Fruit fly (Drosophila melanogaster) S2 (cell line): ENCODE measurements around the gene Phlpp.

Experiments used
- CG8478 ChIP-seq: fragments of >200 bp; optimal IDR thresholded peaks from 2 replicates; lab custom pipeline; 2018
- CTCF ChIP-seq, 2 experiments: fragments of >200 bp; optimal IDR thresholded peaks; 2 replicates each; lab custom pipeline; 2018

Phlpp gene

dm6 chr2L:19045111-19045560 is 13.8 kb upstream of the Phlpp start, which contains the start of the genes Ttc19 and Acn:
TSS of gene Ttc19 (minus strand) at chr2L:19045148.
TSS of gene Acn (plus strand) at chr2L:19045355.
- TF ChIP-seq CG8478, result no peak
- peak in 1 of 2 experiments; percentile 16 for TF ChIP-seq CTCF (optimal IDR thresholded peaks at IDR 0.05; lab: Kevin White, UChicago)

- TF ChIP-seq CG8478, result no peak
- no peak for TF ChIP-seq CTCF (optimal IDR thresholded peaks at IDR 0.05; lab: Kevin White, UChicago)
Observed at dm6 chr2L:19048912-19049311, 10.0 kb upstream of the Phlpp start, which contains the start of gene CG10470. TSS of gene CG10470 (plus strand) at chr2L:19049076.

DNA sequence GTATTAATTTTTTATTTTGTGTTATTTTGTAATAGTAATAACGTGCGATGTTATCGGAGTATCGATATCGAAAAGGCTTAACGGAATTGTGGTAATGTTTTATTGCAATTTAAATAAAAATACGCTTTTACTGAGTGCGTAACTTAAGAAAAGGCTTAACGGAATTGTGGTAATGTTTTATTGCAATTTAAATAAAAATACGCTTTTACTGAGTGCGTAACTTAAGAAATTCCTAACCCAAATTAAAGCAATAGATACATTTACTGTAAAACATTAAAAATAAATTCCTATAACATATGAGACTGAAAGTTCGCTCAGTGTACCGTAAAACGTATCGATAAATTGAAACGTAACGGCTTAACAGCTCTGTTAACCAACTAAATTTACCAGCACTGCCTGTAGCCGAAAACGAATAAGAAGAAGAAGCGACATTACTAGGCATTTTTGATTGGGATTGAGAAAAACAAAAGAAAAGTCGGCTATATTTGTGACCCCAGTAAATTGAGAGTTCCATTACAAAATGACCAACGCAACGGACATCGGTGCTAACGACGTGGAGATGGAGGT is 7.3 kb upstream of the Phlpp start, which contains the start of gene Rpn3:
TSS of gene Rpn3 (plus strand) at position 257 of the 567 bp plus-strand sequence.
- TF ChIP-seq CTCF (optimal IDR thresholded peaks at IDR 0.05; lab: Kevin White, UChicago), result no peak
- no peak for TF ChIP-seq CG8478

DNA sequence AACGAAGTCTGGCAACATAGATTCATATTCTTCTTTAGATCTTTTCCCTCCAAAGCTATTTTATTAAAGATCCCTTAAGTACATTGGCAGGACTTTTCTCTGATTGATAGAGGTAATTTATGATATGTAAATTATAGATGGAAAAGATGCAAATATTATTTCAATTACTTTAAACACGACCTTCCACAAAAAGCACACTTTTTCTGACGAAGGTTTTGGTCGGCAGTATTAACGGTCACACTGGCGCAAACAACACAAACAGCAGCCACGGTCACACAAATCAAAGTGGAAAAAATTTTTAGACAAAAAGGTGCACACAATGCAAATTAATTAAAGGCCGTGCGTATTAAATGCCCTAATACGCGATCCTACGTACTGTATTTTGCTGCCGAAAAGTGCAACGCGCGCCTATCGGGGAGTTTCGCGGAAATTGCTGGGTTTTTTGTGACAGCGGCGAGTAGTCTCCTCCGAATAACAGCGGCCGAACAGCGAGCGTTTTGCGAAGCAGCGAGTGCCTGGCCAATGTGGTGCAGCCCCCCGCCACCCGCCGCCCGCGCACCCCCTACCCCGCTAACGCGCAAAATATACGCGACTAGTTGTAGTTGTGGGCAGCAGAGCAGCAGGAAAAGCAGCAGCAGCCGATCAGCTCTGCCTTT is 4.9 kb upstream of the Phlpp start, which contains the start of gene CG10492:
TSS of gene CG10492 (plus strand) at position 219 of the 656 bp plus-strand sequence.
- no peak for TF ChIP-seq CTCF (optimal IDR thresholded peaks at IDR 0.05; lab: Kevin White, UChicago)
- TF ChIP-seq CG8478, result no peak

dm6 chr2L:19054516-19054887 is 4.4 kb upstream of the Phlpp start:
- TF ChIP-seq CTCF (optimal IDR thresholded peaks at IDR 0.05; lab: Kevin White, UChicago), result no peak
- no peak for TF ChIP-seq CG8478

DNA sequence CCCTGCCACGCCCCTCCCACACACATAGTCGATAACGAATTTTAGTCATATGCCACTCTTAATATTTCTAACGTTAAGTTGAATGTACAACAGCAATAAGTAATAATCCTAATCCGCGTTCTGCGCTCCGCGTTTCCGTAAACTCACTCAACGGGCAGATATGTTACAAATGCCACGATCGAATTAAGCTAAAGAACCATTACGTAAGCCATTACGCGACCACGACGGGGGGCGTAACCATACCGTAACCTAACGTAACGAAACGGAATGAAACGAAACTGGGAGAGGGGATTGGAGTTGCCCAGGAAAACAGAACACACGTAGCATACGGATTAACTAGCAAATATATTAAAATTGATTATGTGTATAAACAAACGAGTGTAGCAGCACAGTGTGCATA is 1.1 kb upstream of the Phlpp start:
- no peak for TF ChIP-seq CTCF (optimal IDR thresholded peaks at IDR 0.05; lab: Kevin White, UChicago)
- TF ChIP-seq CG8478, result no peak

DNA sequence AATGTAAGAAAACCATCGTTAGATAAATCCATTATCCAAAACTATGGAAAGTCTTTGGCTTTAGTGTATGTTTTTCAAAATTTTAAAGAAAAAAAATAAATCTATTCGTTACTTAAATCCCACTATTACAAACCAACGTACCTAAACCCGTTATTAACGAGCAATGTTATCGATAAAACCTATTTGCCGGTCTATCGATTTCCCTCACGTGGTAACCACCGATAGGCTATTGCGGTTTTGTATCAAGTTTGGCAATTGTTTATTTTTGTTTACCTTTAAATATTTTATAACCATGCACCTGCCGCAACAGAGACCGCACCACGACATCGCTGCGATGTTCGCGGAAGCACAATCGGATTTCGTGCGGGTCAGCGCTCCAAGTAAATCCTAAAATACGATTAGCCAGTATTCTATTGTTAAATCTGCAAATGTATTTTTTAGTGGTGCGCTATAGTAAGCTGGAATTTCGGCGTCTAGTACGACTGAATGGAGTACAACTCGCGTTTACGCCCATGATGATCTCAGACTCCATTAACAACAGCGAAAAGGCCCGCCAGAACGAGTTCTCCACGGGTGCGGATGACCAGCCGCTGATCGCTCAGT is 4.3 kb downstream of the Phlpp start, which contains the start of gene Dus4:
TSS of gene Dus4 (plus strand) at position 206 of the 603 bp plus-strand sequence.
- TF ChIP-seq CTCF (optimal IDR thresholded peaks at IDR 0.05; lab: Kevin White, UChicago) (no peak), CG8478 (no peak)

- no peak for TF ChIP-seq CTCF (optimal IDR thresholded peaks at IDR 0.05; lab: Kevin White, UChicago)
- TF ChIP-seq CG8478, result no peak
Observed at dm6 chr2L:19064706-19065105, 5.8 kb downstream of the Phlpp start, which contains the start of gene CG17343. TSS of gene CG17343 (plus strand) at chr2L:19064929.

- TF ChIP-seq CG8478 (no peak), CTCF (optimal IDR thresholded peaks at IDR 0.05; lab: Kevin White, UChicago) (no peak)
Observed at dm6 chr2L:19068393-19068792, 9.5 kb downstream of the Phlpp start.

dm6 chr2L:19069548-19070145 is 10.7 kb downstream of the Phlpp start, which contains the start of gene CG10702:
TSS of gene CG10702 (minus strand) at chr2L:19069851.
- no peak for TF ChIP-seq CTCF (optimal IDR thresholded peaks at IDR 0.05; lab: Kevin White, UChicago)
- TF ChIP-seq CG8478, result no peak

DNA sequence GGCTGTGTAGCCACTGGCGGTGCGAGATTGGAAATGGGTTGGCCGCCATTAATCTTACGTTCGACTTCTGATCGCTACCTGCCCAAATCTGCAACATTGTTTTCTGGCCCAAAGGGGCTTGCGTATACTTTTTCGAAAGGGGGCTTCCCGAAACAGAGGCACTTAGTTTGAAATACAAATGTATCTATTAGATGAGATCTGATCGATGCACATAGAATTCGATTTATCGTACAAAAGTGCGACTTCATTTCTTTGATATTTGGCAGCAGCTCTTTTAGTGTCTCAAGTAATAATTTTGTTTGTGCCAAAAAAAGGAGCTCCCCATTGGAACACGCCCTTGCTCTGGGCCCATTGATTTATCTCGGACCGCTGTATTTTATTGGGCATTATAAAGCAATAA is 12.8 kb downstream of the Phlpp start:
- TF ChIP-seq CG8478 (no peak), CTCF (optimal IDR thresholded peaks at IDR 0.05; lab: Kevin White, UChicago) (no peak)

DNA sequence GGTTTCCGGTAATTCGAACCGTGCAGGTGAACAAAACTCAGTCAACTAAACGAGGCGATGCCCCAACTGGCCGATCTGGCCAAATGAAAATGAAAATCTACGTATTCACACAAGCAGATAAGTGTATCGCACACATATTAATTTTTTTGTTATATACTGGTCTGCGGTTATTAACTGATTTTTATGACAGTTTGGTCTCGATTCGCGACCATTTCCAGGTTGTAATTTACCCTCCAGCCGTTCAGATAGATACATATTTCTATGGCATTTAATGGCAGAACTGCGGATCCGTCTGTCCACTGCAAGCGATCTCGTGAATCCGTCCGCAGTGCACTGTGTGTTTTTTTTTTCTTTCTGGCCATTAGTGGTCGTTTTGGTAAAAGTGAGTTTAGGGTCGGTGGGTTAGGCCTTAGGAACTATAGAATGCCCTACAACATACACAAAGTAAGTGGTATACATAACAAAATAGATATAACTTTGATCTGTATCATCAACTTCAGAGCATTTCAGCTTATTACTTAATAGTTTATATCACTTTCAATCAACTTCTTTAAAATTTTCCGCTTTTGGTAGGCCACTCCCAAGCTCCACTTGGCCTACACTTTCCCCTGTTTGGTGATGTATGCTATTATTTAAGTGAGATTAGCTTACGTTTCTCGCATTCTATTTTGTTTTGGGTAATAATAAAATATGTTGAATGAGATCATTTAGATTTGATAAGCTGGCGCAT is 15.3 kb downstream of the Phlpp start, which contains the start of gene CG17572:
TSS of gene CG17572 (minus strand) at position 51 of the 730 bp plus-strand sequence.
- TF ChIP-seq CG8478, result no peak
- no peak for TF ChIP-seq CTCF (optimal IDR thresholded peaks at IDR 0.05; lab: Kevin White, UChicago)

DNA sequence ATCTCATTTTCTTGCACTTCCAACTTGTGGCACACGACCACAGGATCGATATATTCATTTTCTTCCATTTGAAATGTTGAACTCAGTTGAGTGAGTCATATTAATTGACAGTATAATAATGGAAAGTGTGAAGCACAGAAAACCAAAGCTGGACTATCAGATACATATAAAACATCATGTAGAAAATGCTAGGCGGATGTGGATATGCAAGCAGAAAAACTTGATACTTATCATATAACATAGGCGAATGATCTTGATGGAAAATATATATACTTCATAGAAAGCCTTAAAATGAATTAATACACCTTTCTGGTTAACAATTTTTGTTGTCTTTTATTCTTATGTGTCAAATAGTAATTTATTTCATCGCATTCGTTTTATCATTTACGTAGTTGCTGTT is 20.0 kb downstream of the Phlpp start, which contains the start of gene CG10700:
TSS of gene CG10700 (minus strand) at position 101 of the 400 bp plus-strand sequence.
- TF ChIP-seq CTCF (optimal IDR thresholded peaks at IDR 0.05; lab: Kevin White, UChicago) (no peak), CG8478 (no peak)

DNA sequence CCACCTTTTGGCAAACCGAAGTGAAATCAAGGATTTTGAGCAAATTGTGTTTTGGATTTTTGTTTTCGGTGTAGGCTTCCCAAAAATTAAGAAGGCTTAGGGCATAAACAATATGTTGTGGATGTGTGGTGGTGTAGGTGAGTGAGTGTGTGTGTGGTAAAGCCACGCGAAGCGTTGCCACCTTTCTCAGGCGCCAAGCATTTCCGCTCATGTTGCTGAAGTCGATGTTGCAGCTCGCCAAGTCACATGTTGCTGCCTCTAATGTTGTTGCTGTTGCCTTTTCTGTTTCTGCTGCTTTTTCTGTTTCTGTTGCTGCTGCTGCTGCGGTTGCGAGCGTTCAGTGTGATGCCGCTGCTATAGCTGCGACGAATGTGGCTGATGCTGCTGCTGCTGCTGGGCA is 20.8 kb downstream of the Phlpp start:
- TF ChIP-seq CG8478 (no peak), CTCF (optimal IDR thresholded peaks at IDR 0.05; lab: Kevin White, UChicago) (no peak)
